Worm (Caenorhabditis elegans): ENCODE data around the gene rnh-1.0.

- TF ChIP-seq fos-1 (tag; optimal IDR thresholded peaks at IDR 0.05) (no peak), ztf-11 (tag; optimal IDR thresholded peaks at IDR 0.05) (no peak), nhr-10 (tag; optimal IDR thresholded peaks at IDR 0.05) (no peak), pqm-1 (tag; optimal IDR thresholded peaks at IDR 0.05) (no peak), skn-1 (tag; optimal IDR thresholded peaks at IDR 0.05) (no peak), egl-43 (GFP tag; IDR thresholded peaks at IDR 0.05) (no peak), mep-1 (tag; optimal IDR thresholded peaks at IDR 0.05) (no peak), snpc-4 (tag; optimal IDR thresholded peaks at IDR 0.05) (no peak), F10B5.3 (tag; optimal IDR thresholded peaks at IDR 0.05) (no peak), attf-4 (tag; optimal IDR thresholded peaks at IDR 0.05) (no peak), dve-1 (tag; optimal IDR thresholded peaks at IDR 0.05; ENCODE audit: insufficient read depth) (no peak), pha-4 (GFP tag; IDR thresholded peaks at IDR 0.05) (no peak), pha-4 (tag; optimal IDR thresholded peaks at IDR 0.05) (no peak)
Measured at ce11 chrII:5004781-5005180, 9.7 kb downstream of the rnh-1.0 start, which contains the start of gene F59A6.4.
